Worm (Caenorhabditis elegans): ENCODE results near the gene nspg-7.1.

DNA sequence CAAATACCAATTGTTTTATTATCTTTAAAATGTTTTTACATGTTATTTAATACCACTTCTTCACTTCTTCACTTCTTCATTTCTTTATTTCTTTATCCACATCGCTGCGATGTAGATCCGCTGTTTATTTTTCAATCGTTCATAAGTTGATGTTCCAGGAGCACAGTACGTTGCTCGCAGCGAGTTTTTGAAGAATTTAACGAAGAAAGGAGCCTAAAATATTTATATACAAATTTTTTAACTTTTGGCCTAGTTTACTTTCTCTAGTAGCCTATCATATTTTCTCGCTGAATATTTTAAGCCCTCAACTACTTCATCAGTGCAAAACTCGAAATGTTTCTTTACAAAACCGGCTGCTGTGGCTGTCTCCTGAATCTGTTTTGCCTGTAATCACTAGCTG is 12.5 kb downstream of the nspg-7.1 start:
- TF ChIP-seq daf-16 (GFP tag; optimal IDR thresholded peaks at IDR 0.05) = no peak
- TF ChIP-seq daf-16 (tag; optimal IDR thresholded peaks at IDR 0.05) = no peak
- no peak for TF ChIP-seq nhr-25 (tag; optimal IDR thresholded peaks at IDR 0.05; ENCODE audit: borderline replicate concordance, insufficient read depth)
- TF ChIP-seq lin-1 (GFP tag; IDR thresholded peaks at IDR 0.05) = no peak
- TF ChIP-seq jun-1 (tag; optimal IDR thresholded peaks at IDR 0.05) = no peak
- TF ChIP-seq ceh-82 (tag; optimal IDR thresholded peaks at IDR 0.05) = no peak
- no peak for TF ChIP-seq nhr-76 (tag; optimal IDR thresholded peaks at IDR 0.05)
- no peak for TF ChIP-seq nhr-10 (tag; optimal IDR thresholded peaks at IDR 0.05)
- TF ChIP-seq ama-1 (optimal IDR thresholded peaks at IDR 0.05) = no peak
- no peak for TF ChIP-seq nhr-77 (tag; optimal IDR thresholded peaks at IDR 0.05)
